Fruit fly (Drosophila melanogaster) whole organism, prepupa: Measurements from ENCODE around the gene sim.

Source experiments
- Blimp-1 ChIP-seq: fragments of 200-800 bp; sonication (Bioruptor generic); optimal IDR thresholded peaks from 3 replicates; lab custom pipeline; 2017; ENCODE audit warnings: missing biosample characterization, missing genetic modification characterization, mild to moderate bottlenecking, moderate library complexity, missing genetic modification reagents
- CG10669 ChIP-seq: fragments of 200-800 bp; sonication (Bioruptor generic); optimal IDR thresholded peaks from 3 replicates; lab custom pipeline; 2018; ENCODE audit warnings: missing biosample characterization, mild to moderate bottlenecking, missing genetic modification characterization, moderate library complexity
- CG11762 ChIP-seq: fragments of 200-800 bp; sonication (Bioruptor generic); optimal IDR thresholded peaks from 3 replicates; lab custom pipeline; 2016; ENCODE audit warnings: missing biosample characterization, missing genetic modification characterization; ENCODE audit not compliant: insufficient read depth
- CG15336 ChIP-seq: fragments of 200-800 bp; sonication (Bioruptor generic); IDR thresholded peaks from 2 replicates; pipeline ENCODE4 v1.3.6; 2022; ENCODE audit warnings: missing biosample characterization, missing genetic modification characterization
- CG1621 ChIP-seq: fragments of 200-800 bp; sonication (Bioruptor generic); optimal IDR thresholded peaks from 3 replicates; lab custom pipeline; 2018; ENCODE audit warnings: missing biosample characterization, mild to moderate bottlenecking, missing genetic modification characterization
- CG16779 ChIP-seq: fragments of 200-800 bp; sonication (Bioruptor generic); optimal IDR thresholded peaks from 3 replicates; lab custom pipeline; 2017; ENCODE audit warnings: missing biosample characterization, mild to moderate bottlenecking, missing genetic modification characterization
- CG3032 ChIP-seq: fragments of 200-800 bp; optimal IDR thresholded peaks from 2 replicates; lab custom pipeline; 2019; ENCODE audit warnings: missing biosample characterization, mild to moderate bottlenecking, missing genetic modification characterization, moderate library complexity
- CG32006 ChIP-seq: fragments of 200-800 bp; sonication (Bioruptor generic); optimal IDR thresholded peaks from 3 replicates; lab custom pipeline; 2017; ENCODE audit warnings: missing biosample characterization, mild to moderate bottlenecking, missing genetic modification characterization
- CG34406 ChIP-seq: fragments of 200-800 bp; sonication (Bioruptor generic); optimal IDR thresholded peaks from 3 replicates; lab custom pipeline; 2016; ENCODE audit warnings: missing biosample characterization, missing genetic modification characterization
- CG3919 ChIP-seq: fragments of 200-800 bp; sonication (Bioruptor generic); optimal IDR thresholded peaks from 3 replicates; lab custom pipeline; 2016; ENCODE audit warnings: missing biosample characterization, missing genetic modification characterization
- CG6163 ChIP-seq: fragments of 200-800 bp; sonication (Bioruptor generic); IDR thresholded peaks from 3 replicates; pipeline ENCODE4 v1.3.6; 2022; ENCODE audit warnings: missing biosample characterization, missing genetic modification characterization
- CG6276 ChIP-seq: fragments of 200-800 bp; sonication (Bioruptor generic); optimal IDR thresholded peaks from 2 replicates; lab custom pipeline; 2017; ENCODE audit warnings: missing biosample characterization, mild to moderate bottlenecking, missing genetic modification characterization
- CG6792 ChIP-seq: fragments of 200-800 bp; sonication (Bioruptor generic); optimal IDR thresholded peaks from 3 replicates; lab custom pipeline; 2016; ENCODE audit warnings: missing biosample characterization, missing genetic modification characterization
- CG6808 ChIP-seq: fragments of 200-800 bp; sonication (Bioruptor generic); optimal IDR thresholded peaks from 3 replicates; lab custom pipeline; 2017; ENCODE audit warnings: missing biosample characterization, missing genetic modification characterization, mild to moderate bottlenecking, moderate library complexity, missing genetic modification reagents
- CG7368 ChIP-seq: fragments of 200-800 bp; sonication (Bioruptor generic); optimal IDR thresholded peaks from 3 replicates; lab custom pipeline; 2016; ENCODE audit warnings: missing biosample characterization, missing genetic modification characterization
- CG8119 ChIP-seq: fragments of 200-800 bp; sonication (Bioruptor generic); IDR thresholded peaks from 3 replicates; pipeline ENCODE4 v1.3.6; 2022; ENCODE audit warnings: missing biosample characterization, missing genetic modification characterization
- CG8632 ChIP-seq: fragments of 200-800 bp; sonication (Bioruptor generic); optimal IDR thresholded peaks from 3 replicates; lab custom pipeline; 2016; ENCODE audit warnings: missing biosample characterization, missing genetic modification characterization
- Eip75B ChIP-seq: fragments of 200-800 bp; sonication (Bioruptor generic); optimal IDR thresholded peaks from 3 replicates; lab custom pipeline; 2016; ENCODE audit warnings: missing biosample characterization, missing genetic modification characterization
- Eip78C ChIP-seq: fragments of 200-800 bp; sonication (Bioruptor generic); peaks from one replicate; lab custom pipeline; 2016; ENCODE audit warnings: missing biosample characterization, missing genetic modification characterization
- Ets96B ChIP-seq: fragments of 200-800 bp; optimal IDR thresholded peaks from 2 replicates; lab custom pipeline; 2019; ENCODE audit warnings: missing biosample characterization, mild to moderate bottlenecking, missing genetic modification characterization, moderate library complexity
- Hr38 ChIP-seq: sonication (Bioruptor generic); optimal IDR thresholded peaks from 2 replicates; lab custom pipeline; 2016; ENCODE audit warnings: missing biosample characterization, missing genetic modification characterization
- Lpt ChIP-seq: fragments of 200-800 bp; sonication (Bioruptor generic); optimal IDR thresholded peaks from 3 replicates; lab custom pipeline; 2016; ENCODE audit warnings: missing biosample characterization, missing genetic modification characterization
- OdsH ChIP-seq: fragments of 200-800 bp; sonication (Bioruptor generic); optimal IDR thresholded peaks from 3 replicates; lab custom pipeline; 2016; ENCODE audit warnings: missing biosample characterization, missing genetic modification characterization
- Sox102F ChIP-seq: fragments of 200-800 bp; sonication (Bioruptor generic); optimal IDR thresholded peaks from 2 replicates; lab custom pipeline; 2016; ENCODE audit warnings: missing biosample characterization, mild to moderate bottlenecking, missing genetic modification characterization
- Sox15 ChIP-seq: fragments of 200-800 bp; sonication (Bioruptor generic); optimal IDR thresholded peaks from 3 replicates; lab custom pipeline; 2016; ENCODE audit warnings: missing biosample characterization, missing genetic modification characterization
- dac ChIP-seq: fragments of 200-800 bp; sonication (Bioruptor generic); optimal IDR thresholded peaks from 2 replicates; lab custom pipeline; 2017; ENCODE audit warnings: missing biosample characterization, mild to moderate bottlenecking, missing genetic modification characterization
- dsx ChIP-seq: fragments of 200-800 bp; optimal IDR thresholded peaks from 3 replicates; lab custom pipeline; 2019; ENCODE audit warnings: missing biosample characterization, mild to moderate bottlenecking, missing genetic modification characterization, moderate library complexity; ENCODE audit not compliant: poor library complexity, severe bottlenecking
- lz ChIP-seq: fragments of 200-800 bp; sonication (Bioruptor generic); optimal IDR thresholded peaks from 3 replicates; lab custom pipeline; 2016; ENCODE audit warnings: missing biosample characterization, missing genetic modification characterization
- net ChIP-seq: fragments of 200-800 bp; sonication (Bioruptor generic); optimal IDR thresholded peaks from 3 replicates; lab custom pipeline; 2016; ENCODE audit warnings: missing biosample characterization, missing genetic modification characterization
- salr ChIP-seq, 2 experiments: fragments of 200-800 bp; sonication (Bioruptor generic); optimal IDR thresholded peaks; 3 replicates each; lab custom pipeline; 2016 to 2018; ENCODE audit warnings: missing biosample characterization in 2 of 2, missing genetic modification characterization in 2 of 2, mild to moderate bottlenecking in 1 of 2
- topi ChIP-seq: fragments of 200-800 bp; sonication (Bioruptor generic); optimal IDR thresholded peaks from 3 replicates; lab custom pipeline; 2016; ENCODE audit warnings: missing biosample characterization, missing genetic modification characterization
- vri ChIP-seq: fragments of 200-800 bp; sonication (Bioruptor generic); optimal IDR thresholded peaks from 3 replicates; lab custom pipeline; 2016; ENCODE audit warnings: missing biosample characterization, mild to moderate bottlenecking, missing genetic modification characterization

Gene sim

DNA sequence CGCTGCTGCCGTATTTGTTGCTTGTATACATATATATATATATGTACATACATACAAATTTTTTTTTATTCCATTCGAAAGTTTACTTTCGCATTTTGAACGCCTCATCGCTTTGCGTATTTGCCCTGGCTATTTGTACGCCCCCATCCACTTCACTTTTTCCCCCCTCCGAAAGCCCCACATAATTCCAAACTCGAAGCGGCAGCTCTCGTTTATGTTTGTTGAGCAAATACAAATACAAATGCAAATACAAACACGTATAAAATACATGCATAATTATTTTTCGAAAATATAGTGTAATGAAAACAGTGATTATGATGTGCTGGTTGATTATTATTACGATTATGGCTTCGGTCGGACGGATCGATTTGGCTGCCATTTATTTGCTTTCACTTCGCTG lies 10.5 kb downstream of the sim start (continued):
- TF ChIP-seq CG34406 (GFP tag; lab: Kevin White, UChicago) (peak; percentile 60), Ets96B (no peak), CG32006 (GFP tag; lab: Kevin White, UChicago) (no peak), CG8119 (no peak), Hr38 (GFP tag; lab: Kevin White, UChicago) (no peak), CG3919 (GFP tag; lab: Kevin White, UChicago) (peak; percentile 28), CG7368 (no peak), Sox102F (GFP tag; lab: Kevin White, UChicago) (peak; percentile 44), CG6163 (GFP tag; lab: Robert Waterston, UW) (0 out of 3 replicates have a peak, but pooled peaks have one; percentile 46), CG3032 (tag; lab: Kevin White, UChicago) (no peak)

- no peak for TF ChIP-seq dac
- TF ChIP-seq CG1621 (tag; lab: Kevin White, UChicago), result no peak
- no peak for TF ChIP-seq CG6808 (GFP tag; lab: Kevin White, UChicago)
- no peak for TF ChIP-seq CG11762 (GFP tag; lab: Kevin White, UChicago)
- TF ChIP-seq Lpt (GFP tag; lab: Kevin White, UChicago), result no peak
- no peak for TF ChIP-seq Sox15 (GFP tag; lab: Kevin White, UChicago)
- no peak for TF ChIP-seq CG15336 (GFP tag; lab: Robert Waterston, UW)
- no peak for TF ChIP-seq CG16779
- no peak for TF ChIP-seq lz (GFP tag; lab: Kevin White, UChicago)
- TF ChIP-seq net (GFP tag; lab: Kevin White, UChicago), result no peak
Observed at dm6 chr3R:13070011-13070619, 12.6 kb downstream of the sim start.

DNA sequence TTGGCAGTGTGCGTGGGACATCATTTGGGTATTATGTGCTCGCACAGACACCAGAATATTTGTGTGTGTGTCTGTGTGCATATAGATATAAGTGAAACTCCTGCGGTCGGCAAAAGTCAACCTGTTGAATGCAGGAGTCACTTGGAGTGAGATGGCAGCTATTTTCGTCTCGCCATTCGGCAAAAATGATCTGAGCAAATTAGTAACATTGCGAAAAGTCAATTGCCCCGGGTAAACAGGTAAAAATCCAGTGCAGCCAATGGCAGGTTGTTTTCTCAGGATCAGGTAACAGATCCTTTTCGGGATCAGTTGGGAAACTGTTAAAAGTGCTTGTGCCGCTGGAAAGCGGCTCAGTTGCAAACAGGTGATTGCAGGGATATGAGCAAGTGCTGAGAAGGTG lies 14.5 kb downstream of the sim start:
- TF ChIP-seq lz (GFP tag; lab: Kevin White, UChicago) (no peak), CG6792 (GFP tag; lab: Kevin White, UChicago) (no peak), OdsH (GFP tag; lab: Kevin White, UChicago) (no peak), CG10669 (GFP tag; lab: Kevin White, UChicago) (no peak), vri (GFP tag; lab: Kevin White, UChicago) (no peak), topi (GFP tag; lab: Kevin White, UChicago) (no peak), CG8119 (no peak), CG6163 (GFP tag; lab: Robert Waterston, UW) (no peak), net (GFP tag; lab: Kevin White, UChicago) (no peak), Lpt (GFP tag; lab: Kevin White, UChicago) (no peak), CG6276 (GFP tag; lab: Kevin White, UChicago) (no peak), CG3919 (GFP tag; lab: Kevin White, UChicago) (no peak), salr (GFP tag; optimal IDR thresholded peaks at IDR 0.05; lab: Kevin White, UChicago) (no peak), Eip75B (no peak), CG8632 (GFP tag; lab: Kevin White, UChicago) (no peak), Blimp-1 (GFP tag; lab: Kevin White, UChicago) (no peak)

dm6 chr3R:13073174-13073573 lies 15.6 kb downstream of the sim start:
- TF ChIP-seq CG34406 (GFP tag; lab: Kevin White, UChicago) (no peak), OdsH (GFP tag; lab: Kevin White, UChicago) (no peak), CG6163 (GFP tag; lab: Robert Waterston, UW) (no peak), CG32006 (GFP tag; lab: Kevin White, UChicago) (no peak), lz (GFP tag; lab: Kevin White, UChicago) (no peak), dsx (GFP tag; lab: Kevin White, UChicago) (no peak), Eip78C (GFP tag; lab: Kevin White, UChicago) (peak; percentile 3), Blimp-1 (GFP tag; lab: Kevin White, UChicago) (no peak), salr (GFP tag; optimal IDR thresholded peaks at IDR 0.05; lab: Kevin White, UChicago) (no peak)
